Fruit fly (Drosophila melanogaster): ENCODE data around the gene CG31140.
A peak's percentile ranks its signal among the peaks of the same experiment; 100 is the strongest.

Gene CG31140

dm6 chr3R:23996224-23996623 is 33.2 kb downstream of the CG31140 start, which contains the start of gene LSm3 (continued):
- no peak for TF ChIP-seq Tbp (GFP tag; optimal IDR thresholded peaks at IDR 0.05)
- TF ChIP-seq schlank (tag; optimal IDR thresholded peaks at IDR 0.05) = no peak
- no peak for TF ChIP-seq CG12744 (GFP tag; optimal IDR thresholded peaks at IDR 0.05)
- TF ChIP-seq oc (tag; optimal IDR thresholded peaks at IDR 0.05) = no peak
- no peak for TF ChIP-seq CG2202 (tag; optimal IDR thresholded peaks at IDR 0.05)
- no peak for TF ChIP-seq trem (tag; optimal IDR thresholded peaks at IDR 0.05)
- no peak for TF ChIP-seq Hr39 (optimal IDR thresholded peaks at IDR 0.05)
- TF ChIP-seq sqz (GFP tag; optimal IDR thresholded peaks at IDR 0.05) = no peak
- TF ChIP-seq CG2875 (GFP tag; optimal IDR thresholded peaks at IDR 0.05) = no peak
- no peak for TF ChIP-seq slbo (GFP tag; IDR thresholded peaks at IDR 0.05)
- TF ChIP-seq stwl (tag; optimal IDR thresholded peaks at IDR 0.05) = peak; percentile 47
- no peak for TF ChIP-seq CG13123 (GFP tag; optimal IDR thresholded peaks at IDR 0.05)
- TF ChIP-seq kay (GFP tag; optimal IDR thresholded peaks at IDR 0.05) = no peak
- no peak for TF ChIP-seq Gsc (GFP tag; IDR thresholded peaks at IDR 0.05)
- TF ChIP-seq CG34422 (GFP tag; IDR thresholded peaks at IDR 0.05) = 0 out of 3 replicates have a peak, but pooled peaks have one; percentile 25
- TF ChIP-seq Lpt (GFP tag; optimal IDR thresholded peaks at IDR 0.05) = no peak
- TF ChIP-seq h (optimal IDR thresholded peaks at IDR 0.05) = no peak
- TF ChIP-seq Elba2 (GFP tag; optimal IDR thresholded peaks at IDR 0.05) = no peak
- no peak for TF ChIP-seq luna (GFP tag; optimal IDR thresholded peaks at IDR 0.05)
- TF ChIP-seq CG4617 (GFP tag; optimal IDR thresholded peaks at IDR 0.05; ENCODE audit: borderline replicate concordance) = peak; percentile 32
- peak; percentile 35 for TF ChIP-seq CTCF (GFP tag; optimal IDR thresholded peaks at IDR 0.05)
- TF ChIP-seq Fer1 (GFP tag; optimal IDR thresholded peaks at IDR 0.05) = no peak
- peak; percentile 9 for TF ChIP-seq gfzf (GFP tag; optimal IDR thresholded peaks at IDR 0.05)
- no peak for TF ChIP-seq CG16815 (GFP tag; optimal IDR thresholded peaks at IDR 0.05)
- no peak for TF ChIP-seq fd96Cb (tag; optimal IDR thresholded peaks at IDR 0.05)
- no peak for TF ChIP-seq dmrt99B (tag; optimal IDR thresholded peaks at IDR 0.05)
- TF ChIP-seq CG18764 (GFP tag; optimal IDR thresholded peaks at IDR 0.05) = no peak
- no peak for TF ChIP-seq tx (GFP tag; optimal IDR thresholded peaks at IDR 0.05)
- TF ChIP-seq CG13775 (GFP tag; optimal IDR thresholded peaks at IDR 0.05) = no peak
- no peak for TF ChIP-seq CG13894 (tag; optimal IDR thresholded peaks at IDR 0.05)
- no peak for TF ChIP-seq CG13296 (GFP tag; optimal IDR thresholded peaks at IDR 0.05)
- no peak for TF ChIP-seq bowl (GFP tag; IDR thresholded peaks at IDR 0.05)
- TF ChIP-seq emc (GFP tag; optimal IDR thresholded peaks at IDR 0.05) = no peak
- TF ChIP-seq pan (optimal IDR thresholded peaks at IDR 0.05) = no peak
- no peak for TF ChIP-seq pan (GFP tag; optimal IDR thresholded peaks at IDR 0.05 in 1 of 2, IDR thresholded peaks at IDR 0.05 in 1 of 2)
- TF ChIP-seq maf-S (GFP tag; optimal IDR thresholded peaks at IDR 0.05) = no peak
- TF ChIP-seq Gug (GFP tag; IDR thresholded peaks at IDR 0.05) = no peak
- no peak for TF ChIP-seq tap (tag; optimal IDR thresholded peaks at IDR 0.05)
- no peak for TF ChIP-seq CG7745 (tag; optimal IDR thresholded peaks at IDR 0.05)
- TF ChIP-seq CG17568 (GFP tag; optimal IDR thresholded peaks at IDR 0.05) = no peak
- TF ChIP-seq CG10979 (tag; optimal IDR thresholded peaks at IDR 0.05) = no peak
- TF ChIP-seq Hmr (GFP tag; optimal IDR thresholded peaks at IDR 0.05) = no peak
- no peak for TF ChIP-seq Oaz (GFP tag; IDR thresholded peaks at IDR 0.05)
- TF ChIP-seq CG6791 (GFP tag; IDR thresholded peaks at IDR 0.05; ENCODE audit: partially characterized antibody) = no peak
- TF ChIP-seq CG7987 (GFP tag; optimal IDR thresholded peaks at IDR 0.05) = no peak
- peak; percentile 25 for TF ChIP-seq Ets97D (GFP tag; optimal IDR thresholded peaks at IDR 0.05)
- TF ChIP-seq disco-r (GFP tag; optimal IDR thresholded peaks at IDR 0.05) = no peak
- TF ChIP-seq unpg (GFP tag; optimal IDR thresholded peaks at IDR 0.05) = no peak
- no peak for TF ChIP-seq kni (GFP tag; optimal IDR thresholded peaks at IDR 0.05)
- no peak for TF ChIP-seq lmd (GFP tag; IDR thresholded peaks at IDR 0.05)
- TF ChIP-seq dan (GFP tag; IDR thresholded peaks at IDR 0.05) = no peak
- peak; percentile 85 for TF ChIP-seq CG10267 (tag; optimal IDR thresholded peaks at IDR 0.05)
- no peak for TF ChIP-seq nau (GFP tag; optimal IDR thresholded peaks at IDR 0.05)
- TF ChIP-seq yki (optimal IDR thresholded peaks at IDR 0.05) = no peak

Measured in whole organism, embryonic.